Worm (Caenorhabditis elegans) whole organism, L2 larva: ENCODE results near the gene fbxa-165.

Experiments
- unc-62 ChIP-seq: fragments of 150-350 bp; optimal IDR thresholded peaks from 2 replicates; lab custom pipeline; 2014; ENCODE audit warnings: missing biosample characterization, missing genetic modification reagents, missing genetic modification characterization
- ztf-11 ChIP-seq: sonication (generic microtip); optimal IDR thresholded peaks from 2 replicates; lab custom pipeline; 2017; ENCODE audit warnings: missing biosample characterization, missing genetic modification characterization

ce11 chrII:1568214-1568613 lies 48.1 kb downstream of the fbxa-165 start, which contains the start of gene fbxb-49:
- TF ChIP-seq unc-62: no peak
- TF ChIP-seq ztf-11: no peak
